Fruit fly (Drosophila melanogaster): ENCODE results near the gene repo.
A peak's percentile ranks its signal among the peaks of the same experiment; 100 is the strongest.

The repo gene

DNA sequence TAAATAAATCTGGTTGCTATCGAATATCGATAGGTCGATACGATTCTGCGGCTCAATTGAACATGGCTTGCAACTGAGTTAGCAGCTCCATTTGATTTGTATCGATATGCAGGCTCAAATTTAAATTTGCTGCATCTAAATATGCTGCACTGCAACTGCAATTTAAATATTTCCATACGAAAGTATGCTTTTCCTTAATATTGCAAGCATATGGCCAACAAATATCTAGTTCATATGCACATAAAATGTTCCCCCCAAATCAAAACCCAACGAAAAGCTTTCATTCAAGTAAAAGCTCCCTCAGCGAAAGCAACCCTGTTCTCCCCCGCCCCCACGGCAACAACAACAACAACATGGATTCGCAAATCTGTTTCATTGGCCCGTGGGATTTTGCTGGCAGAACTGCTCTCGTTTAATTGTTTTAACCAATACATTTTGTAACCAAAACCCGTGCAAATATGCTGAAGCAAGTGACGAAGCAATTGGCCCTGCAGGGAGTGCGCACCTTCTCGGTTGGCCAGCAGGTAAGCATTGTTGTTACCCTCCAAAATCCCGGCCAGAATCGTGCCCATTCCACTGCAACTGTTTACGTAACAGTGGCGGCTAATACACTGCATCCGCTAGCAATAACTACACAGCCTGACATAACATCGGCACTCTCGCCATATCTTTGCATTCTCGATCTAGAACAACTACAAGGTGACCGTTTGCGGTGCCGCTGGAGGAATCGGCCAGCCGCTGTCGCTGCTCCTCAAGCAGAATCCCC is 9.8 kb upstream of the repo start, which contains the start of the genes CG7168 and Mdh2 (continued):
- TF ChIP-seq CG16815 (GFP tag; optimal IDR thresholded peaks at IDR 0.05): no peak
- TF ChIP-seq lov (optimal IDR thresholded peaks at IDR 0.05): no peak
- TF ChIP-seq lov (GFP tag; IDR thresholded peaks at IDR 0.05): no peak
- TF ChIP-seq lbe (GFP tag; optimal IDR thresholded peaks at IDR 0.05): no peak
- TF ChIP-seq tna (GFP tag; IDR thresholded peaks at IDR 0.05; ENCODE audit: partially characterized antibody): peak; percentile 67
- TF ChIP-seq CG11723 (GFP tag; optimal IDR thresholded peaks at IDR 0.05): no peak
- peak; percentile 79 for TF ChIP-seq knrl (GFP tag; IDR thresholded peaks at IDR 0.05; ENCODE audit: partially characterized antibody)
- TF ChIP-seq ken (GFP tag; IDR thresholded peaks at IDR 0.05): no peak
- TF ChIP-seq CG15011 (GFP tag; optimal IDR thresholded peaks at IDR 0.05): no peak
- TF ChIP-seq Hr3 (GFP tag; optimal IDR thresholded peaks at IDR 0.05): no peak
- no peak for TF ChIP-seq p53 (GFP tag; optimal IDR thresholded peaks at IDR 0.05)
- TF ChIP-seq NfI (GFP tag; optimal IDR thresholded peaks at IDR 0.05): no peak
- no peak for TF ChIP-seq zen (tag; optimal IDR thresholded peaks at IDR 0.05)
- no peak for TF ChIP-seq Six4 (GFP tag; optimal IDR thresholded peaks at IDR 0.05)
- no peak for TF ChIP-seq twi (tag; optimal IDR thresholded peaks at IDR 0.05)
- peak; percentile 83 for TF ChIP-seq Nf-YC (tag; optimal IDR thresholded peaks at IDR 0.05)
- no peak for TF ChIP-seq corto (GFP tag; optimal IDR thresholded peaks at IDR 0.05)
- no peak for TF ChIP-seq luna (GFP tag; optimal IDR thresholded peaks at IDR 0.05)
- TF ChIP-seq CG12391 (tag; optimal IDR thresholded peaks at IDR 0.05): peak; percentile 30
- no peak for TF ChIP-seq CG31388 (GFP tag; optimal IDR thresholded peaks at IDR 0.05)
- TF ChIP-seq Bdp1 (GFP tag; optimal IDR thresholded peaks at IDR 0.05): no peak
- no peak for TF ChIP-seq CG8359 (GFP tag; optimal IDR thresholded peaks at IDR 0.05; ENCODE audit: borderline replicate concordance)
- no peak for TF ChIP-seq CG4424 (GFP tag; optimal IDR thresholded peaks at IDR 0.05)
- no peak for TF ChIP-seq CG10366 (GFP tag; IDR thresholded peaks at IDR 0.05)
- TF ChIP-seq CG17328 (GFP tag; IDR thresholded peaks at IDR 0.05): no peak
- no peak for TF ChIP-seq CG10147 (GFP tag; optimal IDR thresholded peaks at IDR 0.05)
- TF ChIP-seq CG6765 (GFP tag; optimal IDR thresholded peaks at IDR 0.05): peak; percentile 36
- peak; percentile 2 for TF ChIP-seq HmgD (GFP tag; optimal IDR thresholded peaks at IDR 0.05)
- no peak for TF ChIP-seq disco-r (GFP tag; optimal IDR thresholded peaks at IDR 0.05)
- TF ChIP-seq az2 (GFP tag; optimal IDR thresholded peaks at IDR 0.05): no peak
- TF ChIP-seq CG30020 (tag; optimal IDR thresholded peaks at IDR 0.05): peak; percentile 31
- no peak for TF ChIP-seq odd (GFP tag; optimal IDR thresholded peaks at IDR 0.05)
- peak; percentile 0 for TF ChIP-seq YL-1 (GFP tag; optimal IDR thresholded peaks at IDR 0.05)
- TF ChIP-seq CG7786 (GFP tag; optimal IDR thresholded peaks at IDR 0.05): no peak
- peak; percentile 73; the same call in 3 of the 4 replicates for TF ChIP-seq chinmo (GFP tag; IDR thresholded peaks at IDR 0.05; ENCODE audit: partially characterized antibody)
- TF ChIP-seq Hand (GFP tag; optimal IDR thresholded peaks at IDR 0.05): no peak
- TF ChIP-seq br (optimal IDR thresholded peaks at IDR 0.05): no peak
- peak; percentile 25 for TF ChIP-seq sug (tag; optimal IDR thresholded peaks at IDR 0.05)
- no peak for TF ChIP-seq seq (GFP tag; IDR thresholded peaks at IDR 0.05)
- TF ChIP-seq CG14441 (GFP tag; IDR thresholded peaks at IDR 0.05): no peak
- TF ChIP-seq CG4707 (GFP tag; optimal IDR thresholded peaks at IDR 0.05): no peak
- no peak for TF ChIP-seq CG15479 (GFP tag; optimal IDR thresholded peaks at IDR 0.05)
- no peak for TF ChIP-seq pan (optimal IDR thresholded peaks at IDR 0.05)
- TF ChIP-seq pan (GFP tag; optimal IDR thresholded peaks at IDR 0.05 in 1 of 2, IDR thresholded peaks at IDR 0.05 in 1 of 2): peak in 1 of 2 experiments; percentile 18
- peak; percentile 16 for TF ChIP-seq NC2β (GFP tag; optimal IDR thresholded peaks at IDR 0.05)
- TF ChIP-seq CG12104 (GFP tag; optimal IDR thresholded peaks at IDR 0.05): no peak
- TF ChIP-seq dmrt11E (tag; optimal IDR thresholded peaks at IDR 0.05): no peak
- TF ChIP-seq Vsx1 (GFP tag; optimal IDR thresholded peaks at IDR 0.05): no peak
- TF ChIP-seq CG9609 (GFP tag; optimal IDR thresholded peaks at IDR 0.05): no peak
- no peak for TF ChIP-seq dati (GFP tag; IDR thresholded peaks at IDR 0.05)
- no peak for TF ChIP-seq sisA (GFP tag; IDR thresholded peaks at IDR 0.05)
